Worm (Caenorhabditis elegans) whole organism, late embryonic: ENCODE measurements around the gene D2063.1.

Experiments used
- C08G9.2 ChIP-seq: sonication (generic microtip); optimal IDR thresholded peaks from 2 replicates; lab custom pipeline; 2016; ENCODE audit warnings: mild to moderate bottlenecking, missing genetic modification characterization, moderate library complexity, missing compliant biosample characterization
- F13H6.1 ChIP-seq: sonication (generic microtip); optimal IDR thresholded peaks from 2 replicates; lab custom pipeline; 2016; ENCODE audit warnings: missing genetic modification characterization, missing compliant biosample characterization
- K09A11.1 ChIP-seq: sonication (generic microtip); optimal IDR thresholded peaks from 2 replicates; lab custom pipeline; 2017; ENCODE audit warnings: antibody characterized with exemption, mild to moderate bottlenecking, missing genetic modification characterization, missing compliant biosample characterization; ENCODE audit not compliant: insufficient read depth
- ceh-19 ChIP-seq: fragments of 200-800 bp; sonication (Bioruptor generic); optimal IDR thresholded peaks from 2 replicates; lab custom pipeline; 2018; ENCODE audit warnings: mild to moderate bottlenecking, missing genetic modification characterization, missing compliant biosample characterization
- ceh-2 ChIP-seq: sonication (generic microtip); optimal IDR thresholded peaks from 2 replicates; lab custom pipeline; 2016; ENCODE audit warnings: missing genotype, missing genetic modification characterization, missing compliant biosample characterization
- ceh-22 ChIP-seq: sonication (generic microtip); optimal IDR thresholded peaks from 2 replicates; lab custom pipeline; 2017; ENCODE audit warnings: missing biosample characterization, missing genetic modification characterization
- ceh-24 ChIP-seq: sonication (generic microtip); optimal IDR thresholded peaks from 2 replicates; lab custom pipeline; 2016; ENCODE audit warnings: mild to moderate bottlenecking, missing genetic modification characterization, missing compliant biosample characterization
- ceh-31 ChIP-seq: sonication (generic microtip); optimal IDR thresholded peaks from 2 replicates; lab custom pipeline; 2016; ENCODE audit warnings: missing genetic modification characterization, missing compliant biosample characterization
- ceh-34 ChIP-seq: sonication (generic microtip); optimal IDR thresholded peaks from 2 replicates; lab custom pipeline; 2016; ENCODE audit warnings: mild to moderate bottlenecking, missing genetic modification characterization, missing compliant biosample characterization
- ceh-45 ChIP-seq: fragments of 200-800 bp; sonication (Bioruptor generic); IDR thresholded peaks from 2 replicates; pipeline ENCODE4 v1.3.6; 2022; ENCODE audit warnings: missing genetic modification reagents, missing genetic modification characterization, missing compliant biosample characterization
- ceh-6 ChIP-seq: fragments of 200-800 bp; sonication (Bioruptor generic); optimal IDR thresholded peaks from 2 replicates; lab custom pipeline; 2018; ENCODE audit warnings: mild to moderate bottlenecking, missing genetic modification characterization, missing compliant biosample characterization
- ceh-9 ChIP-seq: sonication (generic microtip); optimal IDR thresholded peaks from 2 replicates; lab custom pipeline; 2016; ENCODE audit warnings: mild to moderate bottlenecking, missing genetic modification characterization, inconsistent platforms, missing compliant biosample characterization
- che-1 ChIP-seq: sonication (generic microtip); optimal IDR thresholded peaks from 2 replicates; lab custom pipeline; 2016; ENCODE audit warnings: mild to moderate bottlenecking, missing genetic modification characterization, missing compliant biosample characterization
- dmd-4 ChIP-seq: sonication (generic microtip); optimal IDR thresholded peaks from 2 replicates; lab custom pipeline; 2016; ENCODE audit warnings: borderline replicate concordance, missing genetic modification characterization, missing compliant biosample characterization
- dve-1 ChIP-seq: sonication (generic microtip); optimal IDR thresholded peaks from 2 replicates; lab custom pipeline; 2017; ENCODE audit warnings: antibody characterized with exemption, mild to moderate bottlenecking, missing genetic modification characterization, missing compliant biosample characterization
- elt-2 ChIP-seq: sonication (generic microtip); optimal IDR thresholded peaks from 2 replicates; lab custom pipeline; 2016; ENCODE audit warnings: missing genetic modification reagents, missing genetic modification characterization, missing compliant biosample characterization
- elt-4 ChIP-seq: sonication (generic microtip); optimal IDR thresholded peaks from 2 replicates; lab custom pipeline; 2016; ENCODE audit warnings: missing genetic modification characterization, missing compliant biosample characterization
- ets-4 ChIP-seq: sonication (generic microtip); optimal IDR thresholded peaks from 2 replicates; lab custom pipeline; 2016; ENCODE audit warnings: missing genetic modification characterization, missing compliant biosample characterization
- eyg-1 ChIP-seq: sonication (generic microtip); optimal IDR thresholded peaks from 2 replicates; lab custom pipeline; 2016; ENCODE audit warnings: missing genotype, missing genetic modification characterization, missing compliant biosample characterization
- fax-1 ChIP-seq: sonication (generic microtip); optimal IDR thresholded peaks from 2 replicates; lab custom pipeline; 2016; ENCODE audit warnings: missing genotype, missing genetic modification characterization, missing compliant biosample characterization
- fkh-6 ChIP-seq: sonication (generic microtip); optimal IDR thresholded peaks from 2 replicates; lab custom pipeline; 2016; ENCODE audit warnings: missing genetic modification characterization, missing compliant biosample characterization
- gmeb-2 ChIP-seq: sonication (generic microtip); optimal IDR thresholded peaks from 2 replicates; lab custom pipeline; 2016; ENCODE audit warnings: missing genetic modification characterization, inconsistent platforms, missing compliant biosample characterization
- hlh-13 ChIP-seq: fragments of 200-800 bp; sonication (Bioruptor generic); optimal IDR thresholded peaks from 2 replicates; lab custom pipeline; 2018; ENCODE audit warnings: mild to moderate bottlenecking, missing genetic modification characterization, missing compliant biosample characterization
- hlh-15 ChIP-seq: sonication (generic microtip); optimal IDR thresholded peaks from 2 replicates; lab custom pipeline; 2016; ENCODE audit warnings: missing genetic modification characterization, missing compliant biosample characterization
- hlh-6 ChIP-seq: sonication (generic microtip); optimal IDR thresholded peaks from 2 replicates; lab custom pipeline; 2016; ENCODE audit warnings: missing genotype, missing genetic modification characterization, missing compliant biosample characterization
- lim-6 ChIP-seq: sonication (generic microtip); optimal IDR thresholded peaks from 2 replicates; lab custom pipeline; 2016; ENCODE audit warnings: missing genetic modification characterization, missing compliant biosample characterization
- lin-11 ChIP-seq: fragments of 200-800 bp; sonication (Bioruptor generic); optimal IDR thresholded peaks from 2 replicates; lab custom pipeline; 2018; ENCODE audit warnings: mild to moderate bottlenecking, missing genetic modification characterization, missing compliant biosample characterization
- madf-2 ChIP-seq: sonication (generic microtip); optimal IDR thresholded peaks from 2 replicates; lab custom pipeline; 2017; ENCODE audit warnings: missing genetic modification characterization, missing compliant biosample characterization
- mec-3 ChIP-seq: sonication (generic microtip); optimal IDR thresholded peaks from 2 replicates; lab custom pipeline; 2016; ENCODE audit warnings: borderline replicate concordance, missing genetic modification characterization, missing compliant biosample characterization
- nfya-1 ChIP-seq: sonication (generic microtip); optimal IDR thresholded peaks from 2 replicates; lab custom pipeline; 2017; ENCODE audit warnings: missing genetic modification characterization, mild to moderate bottlenecking, missing compliant biosample characterization, antibody characterized with exemption, moderate library complexity
- nhr-11 ChIP-seq: fragments of 150-350 bp; optimal IDR thresholded peaks from 2 replicates; lab custom pipeline; 2014; ENCODE audit warnings: missing biosample characterization, missing genetic modification characterization
- odd-2 ChIP-seq: sonication (generic microtip); optimal IDR thresholded peaks from 2 replicates; lab custom pipeline; 2017; ENCODE audit warnings: antibody characterized with exemption, mild to moderate bottlenecking, missing genetic modification characterization, missing compliant biosample characterization
- pag-3 ChIP-seq: sonication (generic microtip); optimal IDR thresholded peaks from 2 replicates; lab custom pipeline; 2016; ENCODE audit warnings: missing compliant biosample characterization, missing genetic modification characterization, borderline replicate concordance
- pax-1 ChIP-seq: fragments of 150-350 bp; optimal IDR thresholded peaks from 2 replicates; lab custom pipeline; 2014; ENCODE audit warnings: missing biosample characterization, missing genetic modification characterization
- pha-2 ChIP-seq: sonication (generic microtip); optimal IDR thresholded peaks from 2 replicates; lab custom pipeline; 2017; ENCODE audit warnings: mild to moderate bottlenecking, missing genetic modification characterization, missing compliant biosample characterization
- pros-1 ChIP-seq: fragments of 150-350 bp; optimal IDR thresholded peaks from 2 replicates; lab custom pipeline; 2014; ENCODE audit warnings: missing biosample characterization, missing genetic modification reagents, missing genetic modification characterization
- sdc-2 ChIP-seq: sonication (generic microtip); optimal IDR thresholded peaks from 2 replicates; lab custom pipeline; 2016; ENCODE audit warnings: missing genotype, missing genetic modification characterization, missing compliant biosample characterization
- sox-2 ChIP-seq: fragments of 200-800 bp; sonication (Bioruptor generic); IDR thresholded peaks from 2 replicates; pipeline ENCODE4 v1.3.6; 2022; ENCODE audit warnings: missing genetic modification reagents, missing genetic modification characterization, missing compliant biosample characterization
- sox-4 ChIP-seq: sonication (generic microtip); optimal IDR thresholded peaks from 2 replicates; lab custom pipeline; 2017; ENCODE audit warnings: mild to moderate bottlenecking, missing genetic modification characterization, inconsistent platforms, missing compliant biosample characterization
- syd-9 ChIP-seq: sonication (generic microtip); optimal IDR thresholded peaks from 2 replicates; lab custom pipeline; 2016; ENCODE audit warnings: mild to moderate bottlenecking, missing genetic modification characterization, moderate library complexity, missing compliant biosample characterization
- tbx-2 ChIP-seq: sonication (generic microtip); optimal IDR thresholded peaks from 2 replicates; lab custom pipeline; 2016; ENCODE audit warnings: missing genetic modification characterization, missing compliant biosample characterization
- tbx-7 ChIP-seq: sonication (generic microtip); optimal IDR thresholded peaks from 2 replicates; lab custom pipeline; 2016; ENCODE audit warnings: missing genotype, missing genetic modification characterization, missing compliant biosample characterization
- ttx-3 ChIP-seq: sonication (generic microtip); optimal IDR thresholded peaks from 2 replicates; lab custom pipeline; 2016; ENCODE audit warnings: missing genetic modification reagents, missing genetic modification characterization, missing compliant biosample characterization
- unc-3 ChIP-seq, 2 experiments: fragments of 200-800 bp in 1 of 2; sonication (Bioruptor generic) in 1 of 2; sonication (generic microtip) in 1 of 2; conservative IDR thresholded peaks in 1 of 2; optimal IDR thresholded peaks in 1 of 2; 2 replicates each; pipeline versions ENCODE4 v1.3.6 to Lab custom; 2016 to 2022; ENCODE audit warnings: missing compliant biosample characterization in 2 of 2, missing genetic modification characterization in 2 of 2, missing genetic modification reagents in 1 of 2
- unc-55 ChIP-seq: sonication (generic microtip); optimal IDR thresholded peaks from 2 replicates; lab custom pipeline; 2017; ENCODE audit warnings: missing biosample characterization, missing genetic modification reagents, missing genetic modification characterization
- unc-86 ChIP-seq: sonication (generic microtip); optimal IDR thresholded peaks from 2 replicates; lab custom pipeline; 2016; ENCODE audit warnings: missing genetic modification characterization, missing compliant biosample characterization
- zip-5 ChIP-seq: sonication (generic microtip); optimal IDR thresholded peaks from 2 replicates; lab custom pipeline; 2016; ENCODE audit warnings: missing genetic modification characterization, missing compliant biosample characterization

Gene D2063.1

DNA sequence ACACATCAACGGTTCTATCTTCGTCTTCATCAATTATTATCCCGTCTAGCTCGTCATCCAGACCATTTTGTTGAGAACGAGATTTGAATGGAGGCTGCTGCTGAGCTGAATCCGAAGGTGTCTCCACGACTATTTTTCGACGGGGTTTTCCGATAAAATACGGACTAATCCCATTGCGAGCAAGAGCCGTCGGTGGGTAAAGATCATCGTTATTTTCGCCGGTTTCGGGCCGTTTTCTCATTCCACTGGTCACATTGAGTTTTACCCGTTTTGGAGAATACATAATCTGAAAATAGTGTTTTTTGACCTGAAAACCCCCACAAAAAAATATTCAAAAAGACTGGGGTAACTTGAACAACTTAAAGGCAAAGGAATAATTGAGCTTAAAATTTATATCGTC, 18.8 kb downstream of the D2063.1 start, which contains the start of gene figl-1:
Gene figl-1, minus strand, starts transcription at position 286 of the 400 bp plus-strand sequence.
- TF ChIP-seq unc-3 (GFP tag; conservative IDR thresholded peaks at IDR 0.05; lab: Robert Waterston, UW), result no peak
- no peak for TF ChIP-seq unc-3 (tag; optimal IDR thresholded peaks at IDR 0.05; lab: Kevin White, UChicago)
- TF ChIP-seq ttx-3, result no peak
- TF ChIP-seq tbx-7 (tag; lab: Kevin White, UChicago), result no peak
- no peak for TF ChIP-seq che-1 (tag; lab: Kevin White, UChicago)
- no peak for TF ChIP-seq hlh-6 (tag; lab: Kevin White, UChicago)
- no peak for TF ChIP-seq mec-3 (tag; lab: Kevin White, UChicago)
- TF ChIP-seq C08G9.2 (tag; lab: Kevin White, UChicago), result no peak
- TF ChIP-seq K09A11.1 (tag; lab: Kevin White, UChicago), result no peak
- no peak for TF ChIP-seq fax-1 (tag; lab: Kevin White, UChicago)
- TF ChIP-seq pax-1 (tag; lab: Kevin White, UChicago), result no peak
- no peak for TF ChIP-seq nhr-11 (tag; lab: Kevin White, UChicago)
- no peak for TF ChIP-seq madf-2 (tag; lab: Kevin White, UChicago)
- TF ChIP-seq eyg-1, result no peak
- no peak for TF ChIP-seq dve-1 (tag; lab: Kevin White, UChicago)
- no peak for TF ChIP-seq sox-4 (tag; lab: Kevin White, UChicago)
- no peak for TF ChIP-seq odd-2
- no peak for TF ChIP-seq zip-5
- TF ChIP-seq unc-55 (GFP tag; lab: Kevin White, UChicago), result no peak
- TF ChIP-seq hlh-15 (tag; lab: Kevin White, UChicago), result no peak
- no peak for TF ChIP-seq ceh-6 (GFP tag; lab: Kevin White, UChicago)

- no peak for TF ChIP-seq C08G9.2 (tag; lab: Kevin White, UChicago)
- TF ChIP-seq sdc-2 (tag; lab: Kevin White, UChicago), result no peak
- TF ChIP-seq dmd-4 (tag; lab: Kevin White, UChicago), result no peak
- no peak for TF ChIP-seq sox-2 (GFP tag; lab: Robert Waterston, UW)
- no peak for TF ChIP-seq elt-4 (tag; lab: Kevin White, UChicago)
- no peak for TF ChIP-seq unc-55 (GFP tag; lab: Kevin White, UChicago)
- TF ChIP-seq lin-11 (tag; lab: Kevin White, UChicago), result no peak
- TF ChIP-seq gmeb-2 (tag; lab: Kevin White, UChicago), result no peak
- TF ChIP-seq ceh-22 (tag; lab: Kevin White, UChicago), result no peak
- no peak for TF ChIP-seq sox-4 (tag; lab: Kevin White, UChicago)
- no peak for TF ChIP-seq hlh-13 (GFP tag; lab: Kevin White, UChicago)
- no peak for TF ChIP-seq dve-1 (tag; lab: Kevin White, UChicago)
- no peak for TF ChIP-seq lim-6 (tag; lab: Kevin White, UChicago)
- no peak for TF ChIP-seq ceh-24 (tag; lab: Kevin White, UChicago)
- no peak for TF ChIP-seq ceh-19 (GFP tag; lab: Kevin White, UChicago)
- no peak for TF ChIP-seq hlh-15 (tag; lab: Kevin White, UChicago)
- TF ChIP-seq syd-9 (tag; lab: Kevin White, UChicago), result no peak
- no peak for TF ChIP-seq tbx-2
- TF ChIP-seq ceh-31 (tag; lab: Kevin White, UChicago), result no peak
- TF ChIP-seq ceh-45 (GFP tag; lab: Robert Waterston, UW), result no peak
These were observed 19.4 kb downstream of the D2063.1 start, which contains the start of gene hpo-18 for ce11 chrV:4346325-4346724. Gene hpo-18 (minus strand): TSS chrV:4346425.

ce11 chrV:4346799-4347198, 19.9 kb downstream of the D2063.1 start, which contains the start of gene mcm-7:
Gene mcm-7 (plus strand): TSS chrV:4347166.
- TF ChIP-seq ceh-2 (tag; lab: Kevin White, UChicago) (no peak), nfya-1 (peak; percentile 55), ceh-34 (tag; lab: Kevin White, UChicago) (no peak), K09A11.1 (tag; lab: Kevin White, UChicago) (no peak), ets-4 (tag; lab: Kevin White, UChicago) (no peak), pha-2 (tag; lab: Kevin White, UChicago) (no peak), ttx-3 (no peak), elt-2 (tag; lab: Kevin White, UChicago) (peak; percentile 9), che-1 (tag; lab: Kevin White, UChicago) (no peak), pag-3 (tag; lab: Kevin White, UChicago) (no peak), unc-86 (tag; lab: Kevin White, UChicago) (no peak), pros-1 (no peak), F13H6.1 (tag; lab: Kevin White, UChicago) (no peak), tbx-2 (peak; percentile 29), fkh-6 (tag; lab: Kevin White, UChicago) (no peak), pax-1 (tag; lab: Kevin White, UChicago) (peak; percentile 26), ceh-31 (tag; lab: Kevin White, UChicago) (peak; percentile 40), ceh-9 (tag; lab: Kevin White, UChicago) (no peak), mec-3 (tag; lab: Kevin White, UChicago) (no peak), C08G9.2 (tag; lab: Kevin White, UChicago) (no peak), syd-9 (tag; lab: Kevin White, UChicago) (no peak), eyg-1 (no peak)
